Fruit fly (Drosophila melanogaster) whole organism, embryonic: ENCODE results near the gene CG12010.

Experiments used
- Atf-2 ChIP-seq: fragments of 200-800 bp; sonication (Bioruptor generic); optimal IDR thresholded peaks from 2 replicates; lab custom pipeline; 2016; ENCODE audit warnings: missing biosample characterization, missing genetic modification characterization
- Bdp1 ChIP-seq: fragments of 200-800 bp; sonication (Bioruptor generic); optimal IDR thresholded peaks from 3 replicates; lab custom pipeline; 2016; ENCODE audit warnings: missing biosample characterization, missing genetic modification characterization
- CG1024 ChIP-seq: fragments of 200-800 bp; sonication (Bioruptor generic); IDR thresholded peaks from 2 replicates; pipeline ENCODE4 v1.3.6; 2022; ENCODE audit warnings: missing biosample characterization, missing genetic modification characterization
- CG11560 ChIP-seq: fragments of 200-800 bp; sonication (Bioruptor generic); IDR thresholded peaks from 3 replicates; pipeline ENCODE4 v1.3.6; 2022; ENCODE audit warnings: missing biosample characterization, missing genetic modification characterization
- CG13296 ChIP-seq: fragments of 200-800 bp; sonication (Bioruptor generic); optimal IDR thresholded peaks from 3 replicates; lab custom pipeline; 2018; ENCODE audit warnings: missing biosample characterization, mild to moderate bottlenecking, missing genetic modification characterization
- CG13894 ChIP-seq: fragments of 200-800 bp; sonication (Bioruptor generic); optimal IDR thresholded peaks from 3 replicates; lab custom pipeline; 2018; ENCODE audit warnings: missing biosample characterization, mild to moderate bottlenecking, missing genetic modification characterization, moderate library complexity
- CG16863 ChIP-seq: fragments of 200-800 bp; sonication (Bioruptor generic); optimal IDR thresholded peaks from 3 replicates; lab custom pipeline; 2016; ENCODE audit warnings: missing biosample characterization, missing genetic modification characterization
- CG1792 ChIP-seq: fragments of 200-800 bp; sonication (Bioruptor generic); optimal IDR thresholded peaks from 2 replicates; lab custom pipeline; 2016; ENCODE audit warnings: missing biosample characterization, missing genetic modification characterization
- CG2875 ChIP-seq: fragments of 200-800 bp; sonication (Bioruptor generic); optimal IDR thresholded peaks from 2 replicates; lab custom pipeline; 2017; ENCODE audit warnings: missing biosample characterization, mild to moderate bottlenecking, missing genetic modification characterization, missing genetic modification reagents
- CG30403 ChIP-seq: fragments of 200-800 bp; sonication (Bioruptor generic); optimal IDR thresholded peaks from 3 replicates; lab custom pipeline; 2016; ENCODE audit warnings: missing biosample characterization, missing genetic modification characterization
- CG31224 ChIP-seq: fragments of 200-800 bp; sonication (Bioruptor generic); IDR thresholded peaks from 2 replicates; pipeline ENCODE4 v1.3.6; 2022; ENCODE audit warnings: missing biosample characterization, missing genetic modification characterization
- CG32532 ChIP-seq: fragments of 200-800 bp; sonication (Bioruptor generic); IDR thresholded peaks from 2 replicates; pipeline ENCODE4 v1.3.6; 2022; ENCODE audit warnings: missing biosample characterization, missing genetic modification characterization
- CG7745 ChIP-seq: fragments of 200-800 bp; sonication (Bioruptor generic); optimal IDR thresholded peaks from 2 replicates; lab custom pipeline; 2018; ENCODE audit warnings: missing biosample characterization, mild to moderate bottlenecking, missing genetic modification characterization, moderate library complexity
- CG7928 ChIP-seq: fragments of 200-800 bp; sonication (Bioruptor generic); optimal IDR thresholded peaks from 2 replicates; lab custom pipeline; 2017; ENCODE audit warnings: missing biosample characterization, mild to moderate bottlenecking, missing genetic modification characterization
- CG8089 ChIP-seq: fragments of 200-800 bp; sonication (Bioruptor generic); optimal IDR thresholded peaks from 3 replicates; lab custom pipeline; 2016; ENCODE audit warnings: missing biosample characterization, missing genetic modification characterization
- CG8478 ChIP-seq: fragments of >200 bp; optimal IDR thresholded peaks from 2 replicates; lab custom pipeline; 2018
- CG9817 ChIP-seq: fragments of 200-800 bp; sonication (Bioruptor generic); optimal IDR thresholded peaks from 2 replicates; lab custom pipeline; 2018; ENCODE audit warnings: missing biosample characterization, mild to moderate bottlenecking, missing genetic modification characterization, moderate library complexity
- CHES-1-like ChIP-seq: fragments of 200-800 bp; sonication (Bioruptor generic); optimal IDR thresholded peaks from 2 replicates; lab custom pipeline; 2016; ENCODE audit warnings: missing biosample characterization, missing genetic modification characterization
- CrebB ChIP-seq: fragments of 200-800 bp; sonication (Bioruptor generic); optimal IDR thresholded peaks from 3 replicates; lab custom pipeline; 2018; ENCODE audit warnings: missing biosample characterization, mild to moderate bottlenecking, missing genetic modification characterization
- D19A ChIP-seq: fragments of 200-800 bp; optimal IDR thresholded peaks from 3 replicates; lab custom pipeline; 2019; ENCODE audit warnings: missing biosample characterization, mild to moderate bottlenecking, missing genetic modification characterization, moderate library complexity
- Dek ChIP-seq: fragments of 200-800 bp; sonication (Bioruptor generic); optimal IDR thresholded peaks from 3 replicates; lab custom pipeline; 2019; ENCODE audit warnings: missing biosample characterization, mild to moderate bottlenecking, missing genetic modification characterization, moderate library complexity
- Eip74EF ChIP-seq, 2 experiments: fragments of 200-800 bp in 1 of 2; fragments of >200 bp in 1 of 2; sonication (Bioruptor generic) in 1 of 2; optimal IDR thresholded peaks; 2 replicates each; lab custom pipeline; 2017 to 2019; ENCODE audit warnings: missing biosample characterization in 2 of 2, missing genetic modification characterization in 2 of 2, mild to moderate bottlenecking in 1 of 2, moderate library complexity in 1 of 2
- Elba2 ChIP-seq: fragments of 200-800 bp; sonication (Bioruptor generic); optimal IDR thresholded peaks from 3 replicates; lab custom pipeline; 2016; ENCODE audit warnings: missing biosample characterization, missing genetic modification characterization
- HLH4C ChIP-seq: fragments of 200-800 bp; sonication (Bioruptor generic); IDR thresholded peaks from 3 replicates; pipeline ENCODE4 v1.3.6; 2022; ENCODE audit warnings: missing biosample characterization, missing genetic modification characterization; ENCODE audit not compliant: partially characterized antibody
- Hmx ChIP-seq: fragments of 200-800 bp; sonication (Bioruptor generic); optimal IDR thresholded peaks from 2 replicates; lab custom pipeline; 2016; ENCODE audit warnings: missing biosample characterization, missing genetic modification characterization
- Mad ChIP-seq: fragments of 200-800 bp; sonication (Bioruptor generic); optimal IDR thresholded peaks from 2 replicates; lab custom pipeline; 2016; ENCODE audit warnings: missing biosample characterization, missing genetic modification characterization
- Med ChIP-seq: fragments of 200-800 bp; sonication (Bioruptor generic); peaks from one replicate; lab custom pipeline; 2016; ENCODE audit warnings: missing biosample characterization, missing genetic modification characterization, mild to moderate bottlenecking, inconsistent platforms, moderate library complexity
- Meics ChIP-seq: fragments of 200-800 bp; sonication (Bioruptor generic); optimal IDR thresholded peaks from 2 replicates; lab custom pipeline; 2017; ENCODE audit warnings: missing biosample characterization, mild to moderate bottlenecking, missing genetic modification characterization
- Mrtf ChIP-seq: fragments of 200-800 bp; sonication (Bioruptor generic); IDR thresholded peaks from 3 replicates; pipeline ENCODE4 v1.3.6; 2022; ENCODE audit warnings: missing biosample characterization, missing genetic modification characterization
- Myb ChIP-seq: fragments of 200-800 bp; sonication (Bioruptor generic); optimal IDR thresholded peaks from 2 replicates; lab custom pipeline; 2016; ENCODE audit warnings: missing biosample characterization, missing genetic modification characterization
- Nf-YC ChIP-seq: fragments of 200-800 bp; optimal IDR thresholded peaks from 3 replicates; lab custom pipeline; 2019; ENCODE audit warnings: missing biosample characterization, mild to moderate bottlenecking, missing genetic modification characterization, moderate library complexity
- Rfx ChIP-seq: fragments of 200-800 bp; sonication (Bioruptor generic); IDR thresholded peaks from 2 replicates; pipeline ENCODE4 v1.3.6; 2022; ENCODE audit warnings: missing biosample characterization, missing genetic modification characterization
- Sox100B ChIP-seq: fragments of 200-800 bp; sonication (Bioruptor generic); optimal IDR thresholded peaks from 3 replicates; lab custom pipeline; 2018; ENCODE audit warnings: missing biosample characterization, mild to moderate bottlenecking, missing genetic modification characterization
- Ssrp ChIP-seq: fragments of 200-800 bp; sonication (Bioruptor generic); optimal IDR thresholded peaks from 2 replicates; lab custom pipeline; 2018; ENCODE audit warnings: missing biosample characterization, mild to moderate bottlenecking, missing genetic modification characterization, moderate library complexity
- Xbp1 ChIP-seq: fragments of 200-800 bp; sonication (Bioruptor generic); optimal IDR thresholded peaks from 3 replicates; lab custom pipeline; 2016; ENCODE audit warnings: missing biosample characterization, mild to moderate bottlenecking, missing genetic modification characterization
- al ChIP-seq: fragments of 200-800 bp; sonication (Bioruptor generic); IDR thresholded peaks from 2 replicates; pipeline ENCODE4 v1.3.6; 2022; ENCODE audit warnings: missing biosample characterization, missing genetic modification characterization
- cad ChIP-seq: fragments of >200 bp; optimal IDR thresholded peaks from 2 replicates; lab custom pipeline; 2017; ENCODE audit warnings: missing biosample characterization, missing genetic modification characterization
- da ChIP-seq: fragments of 200-800 bp; sonication (Bioruptor generic); optimal IDR thresholded peaks from 2 replicates; lab custom pipeline; 2016; ENCODE audit warnings: missing biosample characterization, missing genetic modification characterization
- gce ChIP-seq: fragments of 200-800 bp; sonication (Bioruptor generic); IDR thresholded peaks from 3 replicates; pipeline ENCODE4 v1.3.6; 2022; ENCODE audit warnings: missing biosample characterization, missing genetic modification characterization
- ham ChIP-seq: fragments of 200-800 bp; sonication (Bioruptor generic); IDR thresholded peaks from 2 replicates; pipeline ENCODE4 v1.3.6; 2022; ENCODE audit warnings: missing biosample characterization, missing genetic modification characterization
- hbn ChIP-seq: fragments of 200-800 bp; sonication (Bioruptor generic); IDR thresholded peaks from 2 replicates; pipeline ENCODE4 v1.3.6; 2022; ENCODE audit warnings: missing biosample characterization, missing genetic modification characterization; ENCODE audit not compliant: partially characterized antibody
- knrl ChIP-seq: fragments of 200-800 bp; sonication (Bioruptor generic); IDR thresholded peaks from 3 replicates; pipeline ENCODE4 v1.3.6; 2022; ENCODE audit warnings: missing biosample characterization, missing genetic modification characterization; ENCODE audit not compliant: partially characterized antibody
- oc ChIP-seq: fragments of 200-800 bp; sonication (Bioruptor generic); optimal IDR thresholded peaks from 2 replicates; lab custom pipeline; 2018; ENCODE audit warnings: missing biosample characterization, mild to moderate bottlenecking, missing genetic modification characterization, moderate library complexity
- peb ChIP-seq: fragments of 200-800 bp; sonication (Bioruptor generic); IDR thresholded peaks from 2 replicates; pipeline ENCODE4 v1.3.6; 2022; ENCODE audit warnings: missing biosample characterization, missing genetic modification characterization
- repo ChIP-seq: fragments of 200-800 bp; sonication (Bioruptor generic); optimal IDR thresholded peaks from 2 replicates; lab custom pipeline; 2016; ENCODE audit warnings: missing biosample characterization, missing genetic modification characterization
- slbo ChIP-seq: fragments of 200-800 bp; sonication (Bioruptor generic); IDR thresholded peaks from 2 replicates; pipeline ENCODE4 v1.3.6; 2022; ENCODE audit warnings: missing biosample characterization, missing genetic modification characterization
- sob ChIP-seq: fragments of 200-800 bp; sonication (Bioruptor generic); IDR thresholded peaks from 2 replicates; pipeline ENCODE4 v1.3.6; 2022; ENCODE audit warnings: missing biosample characterization, missing genetic modification characterization
- vnd ChIP-seq: fragments of 200-800 bp; sonication (Bioruptor generic); IDR thresholded peaks from 3 replicates; pipeline ENCODE4 v1.3.6; 2022; ENCODE audit warnings: missing biosample characterization, missing genetic modification characterization; ENCODE audit not compliant: partially characterized antibody
- zfh2 ChIP-seq: fragments of 200-800 bp; sonication (Bioruptor generic); optimal IDR thresholded peaks from 2 replicates; lab custom pipeline; 2016; ENCODE audit warnings: missing biosample characterization, missing genetic modification characterization

CG12010 gene

DNA sequence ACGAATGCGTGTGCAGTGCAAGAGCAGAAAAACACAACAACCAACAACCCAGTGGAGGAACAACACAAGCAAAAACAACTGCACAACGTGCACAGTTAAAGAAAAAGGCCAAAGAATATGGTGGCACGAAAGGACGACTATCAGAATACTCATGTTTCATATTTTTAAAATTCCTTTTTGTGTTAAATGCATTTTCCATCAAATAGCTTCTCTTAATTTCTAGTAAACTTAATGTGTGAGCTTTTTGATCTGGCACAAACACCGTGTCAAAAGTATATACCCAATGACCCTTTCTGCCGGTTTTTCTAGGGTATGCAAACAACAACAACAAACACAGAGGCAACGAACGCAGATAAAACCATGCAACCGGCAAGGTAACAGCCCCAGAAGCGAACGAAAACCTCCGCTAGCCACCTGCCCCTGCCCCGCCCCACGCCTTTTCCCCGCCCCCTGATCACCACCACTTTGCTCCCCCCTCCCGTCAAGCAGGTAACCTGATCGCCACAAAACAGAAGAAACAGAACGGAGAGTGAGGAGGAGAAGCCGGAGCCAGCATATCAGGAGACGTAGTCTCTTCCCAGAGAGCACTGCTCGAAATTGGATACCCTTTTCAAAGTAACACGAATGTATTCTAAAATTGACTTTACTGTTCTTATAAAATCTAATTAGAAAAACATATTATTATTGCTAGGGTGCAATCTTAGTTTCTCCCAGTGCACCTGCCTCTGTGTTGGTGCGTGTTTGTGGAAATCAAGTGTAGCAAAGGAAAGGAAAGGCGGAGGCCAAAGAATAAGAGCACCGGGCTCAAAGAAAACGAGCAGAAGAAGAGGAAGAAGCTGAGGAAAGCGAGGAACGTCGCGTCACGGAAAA, 21.0 kb downstream of the CG12010 start (continued):
- TF ChIP-seq CG9817 (peak; percentile 22), CG2875 (GFP tag; lab: Kevin White, UChicago) (peak; percentile 94), Rfx (GFP tag; lab: Robert Waterston, UW) (no peak), D19A (tag; lab: Kevin White, UChicago) (peak; percentile 78), CG8089 (GFP tag; lab: Kevin White, UChicago) (peak; percentile 94), Dek (no peak), CG8478 (lab: Kevin White, UChicago) (no peak), Hmx (GFP tag; lab: Kevin White, UChicago) (peak; percentile 46), Sox100B (GFP tag; lab: Kevin White, UChicago) (peak; percentile 77), HLH4C (GFP tag; lab: Robert Waterston, UW) (no peak), peb (peak; percentile 92), Bdp1 (peak; percentile 64), CHES-1-like (GFP tag; lab: Kevin White, UChicago) (peak; percentile 84), knrl (GFP tag; lab: Robert Waterston, UW) (no peak), CG13296 (GFP tag; lab: Kevin White, UChicago) (no peak), CG30403 (peak; percentile 87), Ssrp (peak; percentile 95), cad (no peak), Nf-YC (tag; lab: Kevin White, UChicago) (no peak), Meics (GFP tag; lab: Kevin White, UChicago) (peak; percentile 56), CG16863 (GFP tag; lab: Kevin White, UChicago) (peak; percentile 93), CrebB (peak; percentile 77), Atf-2 (GFP tag; lab: Kevin White, UChicago) (peak; percentile 95), gce (GFP tag; lab: Robert Waterston, UW) (peak; percentile 82; the same call in 2 of the 3 replicates), sob (peak; percentile 34), CG11560 (tag; lab: Robert Waterston, UW) (peak; percentile 75; the same call in 2 of the 3 replicates), CG1792 (peak; percentile 70), repo (peak; percentile 79), ham (GFP tag; lab: Robert Waterston, UW) (no peak), CG13894 (tag; lab: Kevin White, UChicago) (no peak), oc (tag; lab: Kevin White, UChicago) (peak; percentile 89), Xbp1 (GFP tag; lab: Kevin White, UChicago) (peak; percentile 92), CG7745 (peak; percentile 70), zfh2 (GFP tag; lab: Kevin White, UChicago) (no peak), CG1024 (GFP tag; lab: Robert Waterston, UW) (peak; percentile 94), vnd (no peak), Myb (peak; percentile 52), al (GFP tag; lab: Robert Waterston, UW) (no peak), hbn (no peak), CG7928 (GFP tag; lab: Kevin White, UChicago) (no peak), Elba2 (GFP tag; lab: Kevin White, UChicago) (peak; percentile 86), Mad (GFP tag; lab: Kevin White, UChicago) (peak; percentile 87), CG31224 (GFP tag; lab: Robert Waterston, UW) (peak; percentile 51; the same call in 1 of the 2 replicates), Mrtf (GFP tag; lab: Robert Waterston, UW) (peak; percentile 85), da (GFP tag; lab: Kevin White, UChicago) (peak; percentile 73), Med (GFP tag; lab: Kevin White, UChicago) (peak; percentile 98), slbo (GFP tag; lab: Robert Waterston, UW) (peak; percentile 46), Eip74EF (GFP tag; optimal IDR thresholded peaks at IDR 0.05; lab: Kevin White, UChicago) (peak in 1 of 2 experiments; percentile 86), CG32532 (GFP tag; lab: Robert Waterston, UW) (no peak; the same call in 1 of the 2 replicates)
